Fruit fly (Drosophila melanogaster) whole organism, prepupa: Measurements from ENCODE around the gene CapaR.
A peak's percentile ranks its signal among the peaks of the same experiment; 100 is the strongest.

Source experiments
- Blimp-1 ChIP-seq: fragments of 200-800 bp; sonication (Bioruptor generic); optimal IDR thresholded peaks from 3 replicates; lab custom pipeline; 2017; ENCODE audit warnings: missing biosample characterization, missing genetic modification characterization, mild to moderate bottlenecking, moderate library complexity, missing genetic modification reagents
- CG10631 ChIP-seq: fragments of 200-800 bp; sonication (Bioruptor generic); optimal IDR thresholded peaks from 2 replicates; lab custom pipeline; 2016; ENCODE audit warnings: missing biosample characterization, missing genetic modification characterization
- CG10669 ChIP-seq: fragments of 200-800 bp; sonication (Bioruptor generic); optimal IDR thresholded peaks from 3 replicates; lab custom pipeline; 2018; ENCODE audit warnings: missing biosample characterization, mild to moderate bottlenecking, missing genetic modification characterization, moderate library complexity
- CG11294 ChIP-seq: fragments of 200-800 bp; sonication (Bioruptor generic); IDR thresholded peaks from 2 replicates; pipeline ENCODE4 v1.3.6; 2022; ENCODE audit warnings: missing biosample characterization, missing genetic modification characterization
- CG11762 ChIP-seq: fragments of 200-800 bp; sonication (Bioruptor generic); optimal IDR thresholded peaks from 3 replicates; lab custom pipeline; 2016; ENCODE audit warnings: missing biosample characterization, missing genetic modification characterization; ENCODE audit not compliant: insufficient read depth
- CG15336 ChIP-seq: fragments of 200-800 bp; sonication (Bioruptor generic); IDR thresholded peaks from 2 replicates; pipeline ENCODE4 v1.3.6; 2022; ENCODE audit warnings: missing biosample characterization, missing genetic modification characterization
- CG1621 ChIP-seq: fragments of 200-800 bp; sonication (Bioruptor generic); optimal IDR thresholded peaks from 3 replicates; lab custom pipeline; 2018; ENCODE audit warnings: missing biosample characterization, mild to moderate bottlenecking, missing genetic modification characterization
- CG34406 ChIP-seq: fragments of 200-800 bp; sonication (Bioruptor generic); optimal IDR thresholded peaks from 3 replicates; lab custom pipeline; 2016; ENCODE audit warnings: missing biosample characterization, missing genetic modification characterization
- CG3919 ChIP-seq: fragments of 200-800 bp; sonication (Bioruptor generic); optimal IDR thresholded peaks from 3 replicates; lab custom pipeline; 2016; ENCODE audit warnings: missing biosample characterization, missing genetic modification characterization
- CG4318 ChIP-seq: fragments of 200-800 bp; sonication (Bioruptor generic); optimal IDR thresholded peaks from 3 replicates; lab custom pipeline; 2017; ENCODE audit warnings: missing biosample characterization, mild to moderate bottlenecking, missing genetic modification characterization
- CG6163 ChIP-seq: fragments of 200-800 bp; sonication (Bioruptor generic); IDR thresholded peaks from 3 replicates; pipeline ENCODE4 v1.3.6; 2022; ENCODE audit warnings: missing biosample characterization, missing genetic modification characterization
- CG6276 ChIP-seq: fragments of 200-800 bp; sonication (Bioruptor generic); optimal IDR thresholded peaks from 2 replicates; lab custom pipeline; 2017; ENCODE audit warnings: missing biosample characterization, mild to moderate bottlenecking, missing genetic modification characterization
- CG6792 ChIP-seq: fragments of 200-800 bp; sonication (Bioruptor generic); optimal IDR thresholded peaks from 3 replicates; lab custom pipeline; 2016; ENCODE audit warnings: missing biosample characterization, missing genetic modification characterization
- CG6854 ChIP-seq: fragments of 200-800 bp; sonication (Bioruptor generic); optimal IDR thresholded peaks from 2 replicates; lab custom pipeline; 2017; ENCODE audit warnings: missing biosample characterization, mild to moderate bottlenecking, missing genetic modification characterization
- Eip75B ChIP-seq: fragments of 200-800 bp; sonication (Bioruptor generic); optimal IDR thresholded peaks from 3 replicates; lab custom pipeline; 2016; ENCODE audit warnings: missing biosample characterization, missing genetic modification characterization
- Eip78C ChIP-seq: fragments of 200-800 bp; sonication (Bioruptor generic); peaks from one replicate; lab custom pipeline; 2016; ENCODE audit warnings: missing biosample characterization, missing genetic modification characterization
- Ets96B ChIP-seq: fragments of 200-800 bp; optimal IDR thresholded peaks from 2 replicates; lab custom pipeline; 2019; ENCODE audit warnings: missing biosample characterization, mild to moderate bottlenecking, missing genetic modification characterization, moderate library complexity
- OdsH ChIP-seq: fragments of 200-800 bp; sonication (Bioruptor generic); optimal IDR thresholded peaks from 3 replicates; lab custom pipeline; 2016; ENCODE audit warnings: missing biosample characterization, missing genetic modification characterization
- Sox14 ChIP-seq: fragments of 200-800 bp; sonication (Bioruptor generic); optimal IDR thresholded peaks from 3 replicates; lab custom pipeline; 2016; ENCODE audit warnings: missing biosample characterization, missing genetic modification characterization
- acj6 ChIP-seq: fragments of 200-800 bp; sonication (Bioruptor generic); optimal IDR thresholded peaks from 3 replicates; lab custom pipeline; 2016; ENCODE audit warnings: missing biosample characterization, missing genetic modification characterization
- dsx ChIP-seq: fragments of 200-800 bp; optimal IDR thresholded peaks from 3 replicates; lab custom pipeline; 2019; ENCODE audit warnings: missing biosample characterization, mild to moderate bottlenecking, missing genetic modification characterization, moderate library complexity; ENCODE audit not compliant: poor library complexity, severe bottlenecking
- eg ChIP-seq: fragments of 200-800 bp; sonication (Bioruptor generic); IDR thresholded peaks from 3 replicates; pipeline ENCODE4 v1.3.6; 2022; ENCODE audit warnings: missing biosample characterization, missing genetic modification characterization
- esn ChIP-seq: fragments of 200-800 bp; sonication (Bioruptor generic); optimal IDR thresholded peaks from 2 replicates; lab custom pipeline; 2016; ENCODE audit warnings: missing biosample characterization, mild to moderate bottlenecking, missing genetic modification characterization, moderate library complexity
- fd59A ChIP-seq: fragments of 200-800 bp; sonication (Bioruptor generic); optimal IDR thresholded peaks from 2 replicates; lab custom pipeline; 2017; ENCODE audit warnings: missing biosample characterization, mild to moderate bottlenecking, missing genetic modification characterization, missing genetic modification reagents
- lz ChIP-seq: fragments of 200-800 bp; sonication (Bioruptor generic); optimal IDR thresholded peaks from 3 replicates; lab custom pipeline; 2016; ENCODE audit warnings: missing biosample characterization, missing genetic modification characterization
- net ChIP-seq: fragments of 200-800 bp; sonication (Bioruptor generic); optimal IDR thresholded peaks from 3 replicates; lab custom pipeline; 2016; ENCODE audit warnings: missing biosample characterization, missing genetic modification characterization
- svp ChIP-seq: fragments of 200-800 bp; sonication (Bioruptor generic); peaks from one replicate; lab custom pipeline; 2016; ENCODE audit warnings: missing biosample characterization, missing genetic modification characterization
- vri ChIP-seq: fragments of 200-800 bp; sonication (Bioruptor generic); optimal IDR thresholded peaks from 3 replicates; lab custom pipeline; 2016; ENCODE audit warnings: missing biosample characterization, mild to moderate bottlenecking, missing genetic modification characterization

Gene CapaR

dm6 chr3L:21509488-21510122 lies 52.4 kb downstream of the CapaR start (continued):
- no peak for TF ChIP-seq CG1621 (tag; lab: Kevin White, UChicago)
- TF ChIP-seq CG11294, result no peak
- peak; percentile 77 for TF ChIP-seq CG3919 (GFP tag; lab: Kevin White, UChicago)
- peak; percentile 67 for TF ChIP-seq CG6163 (GFP tag; lab: Robert Waterston, UW)
- TF ChIP-seq CG10669 (GFP tag; lab: Kevin White, UChicago), result peak; percentile 57
- TF ChIP-seq CG34406, result peak; percentile 53
- TF ChIP-seq Sox14 (GFP tag; lab: Kevin White, UChicago), result peak; percentile 49
- no peak for TF ChIP-seq dsx (GFP tag; lab: Kevin White, UChicago)
- TF ChIP-seq CG11762 (GFP tag; lab: Kevin White, UChicago), result peak; percentile 25
- peak; percentile 68 for TF ChIP-seq net (GFP tag; lab: Kevin White, UChicago)
- TF ChIP-seq Eip75B (GFP tag; lab: Kevin White, UChicago), result peak; percentile 78
- peak; percentile 4 for TF ChIP-seq vri
- TF ChIP-seq CG10631 (GFP tag; lab: Kevin White, UChicago), result peak; percentile 55
- no peak; the same call in 2 of the 3 replicates for TF ChIP-seq eg
- peak; percentile 51 for TF ChIP-seq Ets96B (tag; lab: Kevin White, UChicago)
- peak; percentile 17 for TF ChIP-seq fd59A (GFP tag; lab: Kevin White, UChicago)
- TF ChIP-seq CG15336 (GFP tag; lab: Robert Waterston, UW), result peak; percentile 68; the same call in 1 of the 2 replicates
- TF ChIP-seq OdsH (GFP tag; lab: Kevin White, UChicago), result peak; percentile 68
- peak; percentile 52 for TF ChIP-seq CG4318 (GFP tag; lab: Kevin White, UChicago)
- peak; percentile 64 for TF ChIP-seq CG6276 (GFP tag; lab: Kevin White, UChicago)
- TF ChIP-seq esn (GFP tag; lab: Kevin White, UChicago), result peak; percentile 73
- peak; percentile 88 for TF ChIP-seq Eip78C (GFP tag; lab: Kevin White, UChicago)
- no peak for TF ChIP-seq svp (GFP tag; lab: Kevin White, UChicago)
- TF ChIP-seq acj6 (GFP tag; lab: Kevin White, UChicago), result peak; percentile 73
- TF ChIP-seq lz (GFP tag; lab: Kevin White, UChicago), result peak; percentile 63
- no peak for TF ChIP-seq Blimp-1 (GFP tag; lab: Kevin White, UChicago)
- peak; percentile 62 for TF ChIP-seq CG6792 (GFP tag; lab: Kevin White, UChicago)
- TF ChIP-seq CG6854 (GFP tag; lab: Kevin White, UChicago), result no peak
- TF ChIP-seq, all 60 proteins: peak for 44
